Worm (Caenorhabditis elegans) whole organism, L4 larva: ENCODE measurements around the gene dpf-7.

Source experiments
- nhr-102 ChIP-seq: sonication (generic microtip); optimal IDR thresholded peaks from 2 replicates; lab custom pipeline; 2016; ENCODE audit warnings: mild to moderate bottlenecking, missing genetic modification characterization, moderate library complexity, missing compliant biosample characterization
- pha-4 ChIP-seq, 2 experiments: fragments of 150-350 bp in 1 of 2; fragments of 200-800 bp in 1 of 2; sonication (Bioruptor generic) in 1 of 2; IDR thresholded peaks in 1 of 2; optimal IDR thresholded peaks in 1 of 2; 2 replicates each; pipeline versions ENCODE4 v1.3.6 to Lab custom; 2014 to 2022; ENCODE audit warnings: missing genetic modification characterization in 2 of 2, missing genetic modification reagents in 2 of 2, missing biosample characterization in 1 of 2, missing compliant biosample characterization in 1 of 2

ce11 chrIV:4776501-4776900, 25.9 kb downstream of the dpf-7 start:
- no peak for TF ChIP-seq pha-4 (GFP tag; IDR thresholded peaks at IDR 0.05; lab: Robert Waterston, UW)
- no peak for TF ChIP-seq pha-4 (tag; optimal IDR thresholded peaks at IDR 0.05; lab: Kevin White, UChicago)
- TF ChIP-seq nhr-102 (tag; lab: Kevin White, UChicago), result no peak
